Fruit fly (Drosophila melanogaster) whole organism, embryonic: ENCODE data around the gene nkt.

Experiments
- Atf6 ChIP-seq: fragments of 200-800 bp; sonication (Bioruptor generic); IDR thresholded peaks from 2 replicates; pipeline ENCODE4 v1.3.6; 2022; ENCODE audit warnings: missing biosample characterization, missing genetic modification characterization
- B-H1 ChIP-seq: fragments of 200-800 bp; sonication (Bioruptor generic); IDR thresholded peaks from 3 replicates; pipeline ENCODE4 v1.3.6; 2022; ENCODE audit warnings: missing biosample characterization, missing genetic modification characterization
- CG11093 ChIP-seq: fragments of 200-800 bp; sonication (Bioruptor generic); IDR thresholded peaks from 3 replicates; pipeline ENCODE4 v1.3.6; 2022; ENCODE audit warnings: missing biosample characterization, missing genetic modification characterization
- CG12104 ChIP-seq: fragments of 200-800 bp; sonication (Bioruptor generic); optimal IDR thresholded peaks from 3 replicates; lab custom pipeline; 2016; ENCODE audit warnings: missing biosample characterization, missing genetic modification characterization
- CG13775 ChIP-seq: fragments of 200-800 bp; sonication (Bioruptor generic); optimal IDR thresholded peaks from 3 replicates; lab custom pipeline; 2017; ENCODE audit warnings: missing biosample characterization, mild to moderate bottlenecking, missing genetic modification characterization
- CG16779 ChIP-seq: fragments of 200-800 bp; sonication (Bioruptor generic); IDR thresholded peaks from 2 replicates; pipeline ENCODE4 v1.3.6; 2022; ENCODE audit warnings: missing biosample characterization, missing genetic modification characterization
- CG16815 ChIP-seq: fragments of 200-800 bp; sonication (Bioruptor generic); optimal IDR thresholded peaks from 3 replicates; lab custom pipeline; 2017; ENCODE audit warnings: missing biosample characterization, mild to moderate bottlenecking, missing genetic modification characterization
- CG17829 ChIP-seq: fragments of 200-800 bp; optimal IDR thresholded peaks from 2 replicates; lab custom pipeline; 2019; ENCODE audit warnings: missing biosample characterization, mild to moderate bottlenecking, missing genetic modification characterization, moderate library complexity
- CG1832 ChIP-seq: fragments of 200-800 bp; sonication (Bioruptor generic); optimal IDR thresholded peaks from 2 replicates; lab custom pipeline; 2017; ENCODE audit warnings: missing biosample characterization, mild to moderate bottlenecking, missing genetic modification characterization, inconsistent platforms
- CG2129 ChIP-seq: fragments of 200-800 bp; sonication (Bioruptor generic); IDR thresholded peaks from 2 replicates; pipeline ENCODE4 v1.3.6; 2022; ENCODE audit warnings: missing biosample characterization, missing genetic modification characterization; ENCODE audit not compliant: partially characterized antibody
- CG32767 ChIP-seq: fragments of 200-800 bp; sonication (Bioruptor generic); IDR thresholded peaks from 2 replicates; pipeline ENCODE4 v1.3.6; 2022; ENCODE audit warnings: missing biosample characterization, missing genetic modification characterization
- CG42726 ChIP-seq: fragments of 200-800 bp; sonication (Bioruptor generic); IDR thresholded peaks from 2 replicates; pipeline ENCODE4 v1.3.6; 2022; ENCODE audit warnings: missing biosample characterization, missing genetic modification characterization; ENCODE audit not compliant: partially characterized antibody
- CG4282 ChIP-seq: fragments of 200-800 bp; sonication (Bioruptor generic); optimal IDR thresholded peaks from 2 replicates; lab custom pipeline; 2016; ENCODE audit warnings: missing biosample characterization, missing genetic modification characterization
- CG4328 ChIP-seq: fragments of 200-800 bp; sonication (Bioruptor generic); optimal IDR thresholded peaks from 3 replicates; lab custom pipeline; 2017; ENCODE audit warnings: missing biosample characterization, missing genetic modification reagents, missing genetic modification characterization
- CG43689 ChIP-seq: fragments of 200-800 bp; sonication (Bioruptor generic); IDR thresholded peaks from 2 replicates; pipeline ENCODE4 v1.3.6; 2022; ENCODE audit warnings: missing biosample characterization, missing genetic modification characterization
- CG5953 ChIP-seq: fragments of 200-800 bp; sonication (Bioruptor generic); IDR thresholded peaks from 2 replicates; pipeline ENCODE4 v1.3.6; 2022; ENCODE audit warnings: missing biosample characterization, missing genetic modification characterization
- CG6254 ChIP-seq: fragments of 200-800 bp; sonication (Bioruptor generic); optimal IDR thresholded peaks from 3 replicates; lab custom pipeline; 2017; ENCODE audit warnings: mild to moderate bottlenecking, missing biosample characterization, missing genetic modification reagents, missing genetic modification characterization
- CG8388 ChIP-seq: fragments of 200-800 bp; sonication (Bioruptor generic); optimal IDR thresholded peaks from 2 replicates; lab custom pipeline; 2019; ENCODE audit warnings: missing biosample characterization, mild to moderate bottlenecking, missing genetic modification characterization, moderate library complexity
- Camta ChIP-seq: fragments of 200-800 bp; sonication (Bioruptor generic); optimal IDR thresholded peaks from 2 replicates; lab custom pipeline; 2016; ENCODE audit warnings: missing biosample characterization, missing genetic modification characterization
- Ets97D ChIP-seq: fragments of 200-800 bp; sonication (Bioruptor generic); optimal IDR thresholded peaks from 3 replicates; lab custom pipeline; 2016; ENCODE audit warnings: missing biosample characterization, missing genetic modification characterization
- H2.0 ChIP-seq: fragments of 200-800 bp; sonication (Bioruptor generic); IDR thresholded peaks from 2 replicates; pipeline ENCODE4 v1.3.6; 2022; ENCODE audit warnings: missing biosample characterization, missing genetic modification characterization
- HLH4C ChIP-seq: fragments of 200-800 bp; sonication (Bioruptor generic); IDR thresholded peaks from 3 replicates; pipeline ENCODE4 v1.3.6; 2022; ENCODE audit warnings: missing biosample characterization, missing genetic modification characterization; ENCODE audit not compliant: partially characterized antibody
- Hey ChIP-seq: fragments of 200-800 bp; sonication (Bioruptor generic); optimal IDR thresholded peaks from 3 replicates; lab custom pipeline; 2018; ENCODE audit warnings: missing biosample characterization, mild to moderate bottlenecking, missing genetic modification characterization
- Hmx ChIP-seq: fragments of 200-800 bp; sonication (Bioruptor generic); optimal IDR thresholded peaks from 2 replicates; lab custom pipeline; 2016; ENCODE audit warnings: missing biosample characterization, missing genetic modification characterization
- Neu2 ChIP-seq: fragments of 200-800 bp; sonication (Bioruptor generic); optimal IDR thresholded peaks from 3 replicates; lab custom pipeline; 2016; ENCODE audit warnings: missing biosample characterization, missing genetic modification characterization, borderline replicate concordance
- Ssrp ChIP-seq: fragments of 200-800 bp; sonication (Bioruptor generic); optimal IDR thresholded peaks from 2 replicates; lab custom pipeline; 2018; ENCODE audit warnings: missing biosample characterization, mild to moderate bottlenecking, missing genetic modification characterization, moderate library complexity
- Xrp1 ChIP-seq: fragments of 200-800 bp; sonication (Bioruptor generic); IDR thresholded peaks from 2 replicates; pipeline ENCODE4 v1.3.6; 2022; ENCODE audit warnings: missing biosample characterization, missing genetic modification characterization
- caup ChIP-seq: fragments of 200-800 bp; sonication (Bioruptor generic); optimal IDR thresholded peaks from 3 replicates; lab custom pipeline; 2017; ENCODE audit warnings: missing biosample characterization, mild to moderate bottlenecking, missing genetic modification characterization, moderate library complexity; ENCODE audit not compliant: severe bottlenecking
- cg ChIP-seq: fragments of 200-800 bp; sonication (Bioruptor generic); optimal IDR thresholded peaks from 3 replicates; lab custom pipeline; 2019; ENCODE audit warnings: missing biosample characterization, mild to moderate bottlenecking, missing genetic modification characterization, moderate library complexity
- crp ChIP-seq, 2 experiments: fragments of 200-800 bp; sonication (Bioruptor generic); optimal IDR thresholded peaks; 2 replicates in 1 of 2; 3 replicates in 1 of 2; lab custom pipeline; 2017; ENCODE audit warnings: missing biosample characterization in 2 of 2, missing genetic modification characterization in 2 of 2, mild to moderate bottlenecking in 1 of 2, moderate library complexity in 1 of 2
- cwo ChIP-seq: fragments of 200-800 bp; sonication (Bioruptor generic); optimal IDR thresholded peaks from 3 replicates; lab custom pipeline; 2017; ENCODE audit warnings: missing biosample characterization, missing genetic modification characterization, mild to moderate bottlenecking, moderate library complexity, missing genetic modification reagents
- disco-r ChIP-seq: fragments of 200-800 bp; sonication (Bioruptor generic); optimal IDR thresholded peaks from 2 replicates; lab custom pipeline; 2016; ENCODE audit warnings: missing biosample characterization, missing genetic modification characterization
- dmrt11E ChIP-seq: fragments of 200-800 bp; sonication (Bioruptor generic); optimal IDR thresholded peaks from 3 replicates; lab custom pipeline; 2018; ENCODE audit warnings: missing biosample characterization, mild to moderate bottlenecking, missing genetic modification characterization, moderate library complexity
- dmrt99B ChIP-seq: fragments of 200-800 bp; sonication (Bioruptor generic); optimal IDR thresholded peaks from 2 replicates; lab custom pipeline; 2018; ENCODE audit warnings: missing biosample characterization, mild to moderate bottlenecking, missing genetic modification characterization, moderate library complexity
- fd3F ChIP-seq: fragments of 200-800 bp; sonication (Bioruptor generic); optimal IDR thresholded peaks from 2 replicates; lab custom pipeline; 2018; ENCODE audit warnings: missing biosample characterization, mild to moderate bottlenecking, missing genetic modification characterization, moderate library complexity
- fd64A ChIP-seq: fragments of 200-800 bp; sonication (Bioruptor generic); optimal IDR thresholded peaks from 3 replicates; lab custom pipeline; 2018; ENCODE audit warnings: missing biosample characterization, mild to moderate bottlenecking, missing genetic modification characterization
- fu2 ChIP-seq: fragments of 200-800 bp; sonication (Bioruptor generic); optimal IDR thresholded peaks from 2 replicates; lab custom pipeline; 2016; ENCODE audit warnings: missing biosample characterization, missing genetic modification characterization
- gro ChIP-seq: fragments of 200-800 bp; sonication (Bioruptor generic); optimal IDR thresholded peaks from 2 replicates; lab custom pipeline; 2016; ENCODE audit warnings: missing biosample characterization, missing genetic modification characterization
- lola ChIP-seq, 3 experiments: fragments of >200 bp in 2 of 3; fragments of 200-800 bp in 1 of 3; sonication (Bioruptor generic) in 1 of 3; optimal IDR thresholded peaks; 2 replicates each; lab custom pipeline; 2017 to 2019; ENCODE audit warnings: missing biosample characterization in 3 of 3, missing genetic modification characterization in 3 of 3, mild to moderate bottlenecking in 1 of 3, moderate library complexity in 1 of 3
- onecut ChIP-seq: fragments of 200-800 bp; sonication (Bioruptor generic); IDR thresholded peaks from 2 replicates; pipeline ENCODE4 v1.3.6; 2022; ENCODE audit warnings: missing biosample characterization, missing genetic modification characterization
- pb ChIP-seq: fragments of 200-800 bp; sonication (Bioruptor generic); optimal IDR thresholded peaks from 3 replicates; lab custom pipeline; 2016; ENCODE audit warnings: missing biosample characterization, missing genetic modification characterization
- phol ChIP-seq: fragments of 200-800 bp; sonication (Bioruptor generic); optimal IDR thresholded peaks from 3 replicates; lab custom pipeline; 2018; ENCODE audit warnings: missing biosample characterization, mild to moderate bottlenecking, missing genetic modification characterization, moderate library complexity
- pum ChIP-seq: fragments of 200-800 bp; sonication (Bioruptor generic); optimal IDR thresholded peaks from 2 replicates; lab custom pipeline; 2016; ENCODE audit warnings: missing biosample characterization, missing genetic modification characterization
- pzg ChIP-seq: fragments of 200-800 bp; sonication (Bioruptor generic); optimal IDR thresholded peaks from 3 replicates; lab custom pipeline; 2018; ENCODE audit warnings: missing biosample characterization, mild to moderate bottlenecking, missing genetic modification characterization, moderate library complexity
- run ChIP-seq: fragments of 200-800 bp; sonication (Bioruptor generic); optimal IDR thresholded peaks from 3 replicates; lab custom pipeline; 2018; ENCODE audit warnings: missing biosample characterization, mild to moderate bottlenecking, missing genetic modification characterization
- sd ChIP-seq: fragments of 200-800 bp; sonication (Bioruptor generic); optimal IDR thresholded peaks from 3 replicates; lab custom pipeline; 2018; ENCODE audit warnings: missing biosample characterization, mild to moderate bottlenecking, missing genetic modification characterization, moderate library complexity
- slp2 ChIP-seq: fragments of 200-800 bp; sonication (Bioruptor generic); optimal IDR thresholded peaks from 2 replicates; lab custom pipeline; 2016; ENCODE audit warnings: missing biosample characterization, missing genetic modification characterization
- sr ChIP-seq: fragments of 200-800 bp; sonication (Bioruptor generic); IDR thresholded peaks from 3 replicates; pipeline ENCODE4 v1.3.6; 2022; ENCODE audit warnings: missing biosample characterization, missing genetic modification characterization

The nkt gene

DNA sequence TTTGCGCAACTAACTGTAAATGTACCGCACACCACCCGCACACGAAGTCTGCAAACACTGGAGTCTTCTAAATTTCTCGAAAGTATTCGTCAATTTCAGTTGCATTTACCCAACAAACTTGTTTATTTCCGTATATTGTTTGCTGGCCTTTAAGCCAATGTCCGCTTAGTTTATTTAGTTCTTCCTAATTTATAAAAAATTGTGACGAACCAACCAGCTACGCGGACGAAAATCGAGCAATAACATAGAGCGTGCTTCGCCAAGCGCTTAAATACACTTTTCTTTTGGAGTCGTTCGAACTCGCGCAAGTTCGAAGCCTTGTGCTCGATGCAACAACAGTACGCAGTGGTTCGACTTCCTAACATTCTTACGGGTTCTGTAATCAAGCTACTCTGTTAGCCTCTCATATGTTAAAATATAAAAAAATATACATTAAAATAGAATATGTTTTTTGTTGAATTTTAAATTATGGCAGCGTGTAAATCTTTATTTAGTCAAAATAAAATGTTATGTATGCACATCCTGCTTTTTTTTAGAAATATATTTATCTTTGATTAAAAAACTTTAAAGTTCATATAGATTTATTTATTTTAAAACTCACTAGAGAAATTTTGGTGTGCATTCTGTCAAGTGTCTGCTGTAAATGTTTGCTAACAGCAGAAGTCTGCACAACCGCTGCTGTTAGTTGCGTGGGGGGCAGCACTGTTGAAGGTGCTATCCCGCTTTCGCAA, 3.7 kb upstream of the nkt start, which contains the start of gene GlcAT-P (continued):
- TF ChIP-seq cwo (GFP tag; lab: Kevin White, UChicago) (peak; percentile 61), Hmx (GFP tag; lab: Kevin White, UChicago) (no peak), H2.0 (GFP tag; lab: Robert Waterston, UW) (peak; percentile 55; the same call in 1 of the 2 replicates), CG4282 (GFP tag; lab: Kevin White, UChicago) (no peak), CG17829 (tag; lab: Kevin White, UChicago) (peak; percentile 65), gro (GFP tag; lab: Kevin White, UChicago) (no peak), CG11093 (no peak), sr (GFP tag; lab: Robert Waterston, UW) (no peak), CG32767 (GFP tag; lab: Robert Waterston, UW) (peak; percentile 74), CG6254 (GFP tag; lab: Kevin White, UChicago) (no peak), lola (GFP tag; optimal IDR thresholded peaks at IDR 0.05; lab: Kevin White, UChicago) (peak in 1 of 3 experiments; percentile 77), CG13775 (GFP tag; lab: Kevin White, UChicago) (peak; percentile 64), run (tag; lab: Kevin White, UChicago) (peak; percentile 57), fu2 (no peak), Neu2 (GFP tag; lab: Kevin White, UChicago) (no peak), Ets97D (GFP tag; lab: Kevin White, UChicago) (no peak), fd3F (peak; percentile 59), CG16815 (GFP tag; lab: Kevin White, UChicago) (peak; percentile 9), Ssrp (peak; percentile 66), pb (no peak), CG1832 (GFP tag; lab: Kevin White, UChicago) (no peak), dmrt11E (peak; percentile 79), Hey (tag; lab: Kevin White, UChicago) (no peak), HLH4C (GFP tag; lab: Robert Waterston, UW) (no peak), phol (tag; lab: Kevin White, UChicago) (peak; percentile 67), CG42726 (GFP tag; lab: Robert Waterston, UW) (no peak), CG2129 (no peak), cg (GFP tag; lab: Kevin White, UChicago) (peak; percentile 14), CG4328 (GFP tag; lab: Kevin White, UChicago) (peak; percentile 32), Camta (GFP tag; lab: Kevin White, UChicago) (peak; percentile 11), crp (GFP tag; optimal IDR thresholded peaks at IDR 0.05; lab: Kevin White, UChicago) (peak in 1 of 2 experiments; percentile 11), CG16779 (GFP tag; lab: Robert Waterston, UW) (no peak), fd64A (GFP tag; lab: Kevin White, UChicago) (no peak), CG5953 (GFP tag; lab: Robert Waterston, UW) (no peak), dmrt99B (peak; percentile 75), disco-r (GFP tag; lab: Kevin White, UChicago) (no peak), slp2 (GFP tag; lab: Kevin White, UChicago) (no peak), Xrp1 (GFP tag; lab: Robert Waterston, UW) (peak; percentile 74), B-H1 (GFP tag; lab: Robert Waterston, UW) (peak; percentile 59; the same call in 2 of the 3 replicates), pzg (no peak), sd (tag; lab: Kevin White, UChicago) (peak; percentile 18), CG8388 (GFP tag; lab: Kevin White, UChicago) (peak; percentile 75), pum (GFP tag; lab: Kevin White, UChicago) (no peak), CG12104 (GFP tag; lab: Kevin White, UChicago) (peak; percentile 51), onecut (no peak), Atf6 (GFP tag; lab: Robert Waterston, UW) (peak; percentile 76; the same call in 1 of the 2 replicates), CG43689 (GFP tag; lab: Robert Waterston, UW) (peak; percentile 9; the same call in 1 of the 2 replicates), caup (GFP tag; lab: Kevin White, UChicago) (peak; percentile 63)
